Worm (Caenorhabditis elegans) whole organism, late embryonic: ENCODE data around the gene hid-1.

Source experiments
- C38D4.7 ChIP-seq: fragments of 200-800 bp; sonication (Bioruptor generic); optimal IDR thresholded peaks from 2 replicates; lab custom pipeline; 2018; ENCODE audit warnings: mild to moderate bottlenecking, missing genetic modification characterization, moderate library complexity, missing compliant biosample characterization
- ama-1 ChIP-seq: fragments of 150-350 bp; optimal IDR thresholded peaks from 2 replicates; lab custom pipeline; 2014
- ceh-34 ChIP-seq: sonication (generic microtip); optimal IDR thresholded peaks from 2 replicates; lab custom pipeline; 2016; ENCODE audit warnings: mild to moderate bottlenecking, missing genetic modification characterization, missing compliant biosample characterization
- dve-1 ChIP-seq: sonication (generic microtip); optimal IDR thresholded peaks from 2 replicates; lab custom pipeline; 2017; ENCODE audit warnings: antibody characterized with exemption, mild to moderate bottlenecking, missing genetic modification characterization, missing compliant biosample characterization
- ets-4 ChIP-seq: sonication (generic microtip); optimal IDR thresholded peaks from 2 replicates; lab custom pipeline; 2016; ENCODE audit warnings: missing genetic modification characterization, missing compliant biosample characterization
- eyg-1 ChIP-seq: sonication (generic microtip); optimal IDR thresholded peaks from 2 replicates; lab custom pipeline; 2016; ENCODE audit warnings: missing genotype, missing genetic modification characterization, missing compliant biosample characterization
- lim-6 ChIP-seq: sonication (generic microtip); optimal IDR thresholded peaks from 2 replicates; lab custom pipeline; 2016; ENCODE audit warnings: missing genetic modification characterization, missing compliant biosample characterization
- lin-11 ChIP-seq: fragments of 200-800 bp; sonication (Bioruptor generic); optimal IDR thresholded peaks from 2 replicates; lab custom pipeline; 2018; ENCODE audit warnings: mild to moderate bottlenecking, missing genetic modification characterization, missing compliant biosample characterization
- nhr-11 ChIP-seq: fragments of 150-350 bp; optimal IDR thresholded peaks from 2 replicates; lab custom pipeline; 2014; ENCODE audit warnings: missing biosample characterization, missing genetic modification characterization
- pha-4 ChIP-seq: fragments of 150-350 bp; optimal IDR thresholded peaks from 2 replicates; lab custom pipeline; 2018; ENCODE audit warnings: missing biosample characterization, missing genetic modification reagents, missing genetic modification characterization
- pqm-1 ChIP-seq: sonication (generic microtip); optimal IDR thresholded peaks from 2 replicates; lab custom pipeline; 2016; ENCODE audit warnings: missing genetic modification characterization, missing compliant biosample characterization
- sox-4 ChIP-seq: sonication (generic microtip); optimal IDR thresholded peaks from 2 replicates; lab custom pipeline; 2017; ENCODE audit warnings: mild to moderate bottlenecking, missing genetic modification characterization, inconsistent platforms, missing compliant biosample characterization
- unc-55 ChIP-seq: sonication (generic microtip); optimal IDR thresholded peaks from 2 replicates; lab custom pipeline; 2017; ENCODE audit warnings: missing biosample characterization, missing genetic modification reagents, missing genetic modification characterization

DNA sequence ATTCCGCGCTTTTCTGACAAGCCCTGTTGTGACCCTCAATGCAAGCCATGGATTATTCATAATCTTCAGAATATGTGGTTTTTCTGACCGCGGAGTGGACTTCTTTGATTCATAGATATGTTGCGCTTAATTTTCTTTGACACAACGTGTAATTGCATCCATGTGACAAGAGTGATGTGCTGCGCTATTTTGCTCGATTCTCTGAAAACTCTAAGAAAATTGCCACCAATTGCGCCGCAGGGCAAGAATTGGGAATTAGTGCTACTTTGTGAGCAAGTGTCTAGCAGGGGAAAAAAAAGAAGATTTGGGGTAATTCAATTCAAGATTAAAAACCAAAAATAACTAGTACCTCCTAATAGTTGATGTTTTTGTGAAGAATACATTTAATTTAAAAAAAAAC is 24.8 kb upstream of the hid-1 start:
- TF ChIP-seq eyg-1 (tag; lab: Kevin White, UChicago): no peak
- no peak for TF ChIP-seq lim-6 (tag; lab: Kevin White, UChicago)
- no peak for TF ChIP-seq nhr-11
- TF ChIP-seq C38D4.7 (GFP tag; lab: Kevin White, UChicago): no peak
- no peak for TF ChIP-seq lin-11 (tag; lab: Kevin White, UChicago)
- no peak for TF ChIP-seq ama-1 (lab: Kevin White, UChicago)
- TF ChIP-seq dve-1 (tag; lab: Kevin White, UChicago): no peak
- TF ChIP-seq unc-55 (GFP tag; lab: Kevin White, UChicago): no peak
- no peak for TF ChIP-seq pha-4
- no peak for TF ChIP-seq ceh-34 (tag; lab: Kevin White, UChicago)
- TF ChIP-seq pqm-1 (tag; lab: Kevin White, UChicago): no peak
- no peak for TF ChIP-seq ets-4 (tag; lab: Kevin White, UChicago)
- TF ChIP-seq sox-4 (tag; lab: Kevin White, UChicago): no peak
